Fruit fly (Drosophila melanogaster) whole organism, embryonic: ENCODE data around the gene Cyp310a1.

Source experiments
- ATbp ChIP-seq: fragments of 200-800 bp; sonication (Bioruptor generic); optimal IDR thresholded peaks from 2 replicates; lab custom pipeline; 2017; ENCODE audit warnings: missing biosample characterization, mild to moderate bottlenecking, missing genetic modification characterization, missing genetic modification reagents
- Aef1 ChIP-seq: fragments of 200-800 bp; sonication (Bioruptor generic); IDR thresholded peaks from 3 replicates; pipeline ENCODE4 v1.3.6; 2022; ENCODE audit warnings: missing biosample characterization, missing genetic modification characterization
- CG10274 ChIP-seq: fragments of 200-800 bp; sonication (Bioruptor generic); optimal IDR thresholded peaks from 3 replicates; lab custom pipeline; 2017; ENCODE audit warnings: missing biosample characterization, mild to moderate bottlenecking, missing genetic modification characterization
- CG11398 ChIP-seq: fragments of 200-800 bp; sonication (Bioruptor generic); optimal IDR thresholded peaks from 2 replicates; lab custom pipeline; 2016; ENCODE audit warnings: missing biosample characterization, missing genetic modification characterization
- CG11560 ChIP-seq: fragments of 200-800 bp; sonication (Bioruptor generic); IDR thresholded peaks from 3 replicates; pipeline ENCODE4 v1.3.6; 2022; ENCODE audit warnings: missing biosample characterization, missing genetic modification characterization
- CG11723 ChIP-seq: fragments of 200-800 bp; sonication (Bioruptor generic); optimal IDR thresholded peaks from 2 replicates; lab custom pipeline; 2017; ENCODE audit warnings: missing biosample characterization, mild to moderate bottlenecking, missing genetic modification characterization
- CG12236 ChIP-seq: fragments of 200-800 bp; sonication (Bioruptor generic); optimal IDR thresholded peaks from 2 replicates; lab custom pipeline; 2016; ENCODE audit warnings: missing biosample characterization, missing genetic modification characterization
- CG13287 ChIP-seq: fragments of 200-800 bp; sonication (Bioruptor generic); IDR thresholded peaks from 2 replicates; pipeline ENCODE4 v1.3.6; 2022; ENCODE audit warnings: missing biosample characterization, missing genetic modification characterization; ENCODE audit not compliant: partially characterized antibody
- CG15514 ChIP-seq: fragments of 200-800 bp; sonication (Bioruptor generic); optimal IDR thresholded peaks from 3 replicates; lab custom pipeline; 2017; ENCODE audit warnings: missing biosample characterization, missing genetic modification characterization, mild to moderate bottlenecking, moderate library complexity, missing genetic modification reagents
- CG17802 ChIP-seq: fragments of 200-800 bp; sonication (Bioruptor generic); optimal IDR thresholded peaks from 2 replicates; lab custom pipeline; 2018; ENCODE audit warnings: missing biosample characterization, mild to moderate bottlenecking, missing genetic modification characterization, moderate library complexity
- CG31441 ChIP-seq: fragments of 200-800 bp; sonication (Bioruptor generic); IDR thresholded peaks from 2 replicates; pipeline ENCODE4 v1.3.6; 2022; ENCODE audit warnings: missing biosample characterization, missing genetic modification characterization
- CG4360 ChIP-seq: fragments of 200-800 bp; sonication (Bioruptor generic); IDR thresholded peaks from 2 replicates; pipeline ENCODE4 v1.3.6; 2022; ENCODE audit warnings: missing biosample characterization, missing genetic modification characterization
- CG7372 ChIP-seq: fragments of 200-800 bp; sonication (Bioruptor generic); IDR thresholded peaks from 2 replicates; pipeline ENCODE4 v1.3.6; 2022; ENCODE audit warnings: missing biosample characterization, missing genetic modification characterization
- CG7786 ChIP-seq: fragments of 200-800 bp; sonication (Bioruptor generic); optimal IDR thresholded peaks from 2 replicates; lab custom pipeline; 2016; ENCODE audit warnings: missing biosample characterization, missing genetic modification characterization
- CG7987 ChIP-seq: fragments of 200-800 bp; sonication (Bioruptor generic); optimal IDR thresholded peaks from 2 replicates; lab custom pipeline; 2018; ENCODE audit warnings: missing biosample characterization, mild to moderate bottlenecking, missing genetic modification characterization, moderate library complexity
- CG8478 ChIP-seq: fragments of >200 bp; optimal IDR thresholded peaks from 2 replicates; lab custom pipeline; 2018
- CG9215 ChIP-seq: fragments of 200-800 bp; sonication (Bioruptor generic); IDR thresholded peaks from 2 replicates; pipeline ENCODE4 v1.3.6; 2022; ENCODE audit warnings: missing biosample characterization, missing genetic modification characterization
- Gsc ChIP-seq: fragments of 200-800 bp; sonication (Bioruptor generic); IDR thresholded peaks from 2 replicates; pipeline ENCODE4 v1.3.6; 2022; ENCODE audit warnings: missing biosample characterization, missing genetic modification characterization
- Mes4 ChIP-seq: fragments of 200-800 bp; sonication (Bioruptor generic); optimal IDR thresholded peaks from 2 replicates; lab custom pipeline; 2016; ENCODE audit warnings: missing biosample characterization, missing genetic modification characterization
- Mrtf ChIP-seq: fragments of 200-800 bp; sonication (Bioruptor generic); IDR thresholded peaks from 3 replicates; pipeline ENCODE4 v1.3.6; 2022; ENCODE audit warnings: missing biosample characterization, missing genetic modification characterization
- Myb ChIP-seq: fragments of 200-800 bp; sonication (Bioruptor generic); optimal IDR thresholded peaks from 2 replicates; lab custom pipeline; 2016; ENCODE audit warnings: missing biosample characterization, missing genetic modification characterization
- Poxn ChIP-seq: fragments of 200-800 bp; sonication (Bioruptor generic); IDR thresholded peaks from 2 replicates; pipeline ENCODE4 v1.3.6; 2022; ENCODE audit warnings: missing biosample characterization, missing genetic modification characterization
- Ptx1 ChIP-seq: fragments of 200-800 bp; sonication (Bioruptor generic); IDR thresholded peaks from 2 replicates; pipeline ENCODE4 v1.3.6; 2022; ENCODE audit warnings: missing biosample characterization, missing genetic modification characterization
- abd-A ChIP-seq: fragments of 200-800 bp; sonication (Bioruptor generic); optimal IDR thresholded peaks from 3 replicates; lab custom pipeline; 2019; ENCODE audit warnings: missing biosample characterization, mild to moderate bottlenecking, missing genetic modification characterization, moderate library complexity
- ase ChIP-seq: fragments of 200-800 bp; sonication (Bioruptor generic); IDR thresholded peaks from 3 replicates; pipeline ENCODE4 v1.3.6; 2022; ENCODE audit warnings: missing biosample characterization, missing genetic modification characterization
- ato ChIP-seq: fragments of 200-800 bp; sonication (Bioruptor generic); IDR thresholded peaks from 2 replicates; pipeline ENCODE4 v1.3.6; 2022; ENCODE audit warnings: missing biosample characterization, missing genetic modification characterization; ENCODE audit not compliant: partially characterized antibody
- chinmo ChIP-seq: fragments of 200-800 bp; sonication (Bioruptor generic); IDR thresholded peaks from 4 replicates; pipeline ENCODE4 v1.3.6; 2022; ENCODE audit warnings: missing biosample characterization, missing genetic modification characterization; ENCODE audit not compliant: partially characterized antibody
- danr ChIP-seq: fragments of 200-800 bp; sonication (Bioruptor generic); IDR thresholded peaks from 2 replicates; pipeline ENCODE4 v1.3.6; 2022; ENCODE audit warnings: missing biosample characterization, missing genetic modification characterization
- dmrt99B ChIP-seq: fragments of 200-800 bp; sonication (Bioruptor generic); optimal IDR thresholded peaks from 2 replicates; lab custom pipeline; 2018; ENCODE audit warnings: missing biosample characterization, mild to moderate bottlenecking, missing genetic modification characterization, moderate library complexity
- gcm ChIP-seq: fragments of 200-800 bp; sonication (Bioruptor generic); optimal IDR thresholded peaks from 2 replicates; lab custom pipeline; 2019; ENCODE audit warnings: missing biosample characterization, mild to moderate bottlenecking, missing genetic modification characterization, moderate library complexity
- hb ChIP-seq: fragments of 200-800 bp; sonication (Bioruptor generic); IDR thresholded peaks from 3 replicates; pipeline ENCODE4 v1.3.6; 2022; ENCODE audit warnings: missing biosample characterization, missing genetic modification characterization; ENCODE audit not compliant: partially characterized antibody
- inv ChIP-seq: fragments of 200-800 bp; sonication (Bioruptor generic); IDR thresholded peaks from 2 replicates; pipeline ENCODE4 v1.3.6; 2022; ENCODE audit warnings: missing biosample characterization, missing genetic modification characterization; ENCODE audit not compliant: partially characterized antibody
- mld ChIP-seq: fragments of 200-800 bp; sonication (Bioruptor generic); IDR thresholded peaks from 3 replicates; pipeline ENCODE4 v1.3.6; 2022; ENCODE audit warnings: missing biosample characterization, missing genetic modification characterization; ENCODE audit not compliant: partially characterized antibody
- nau ChIP-seq: fragments of 200-800 bp; sonication (Bioruptor generic); optimal IDR thresholded peaks from 3 replicates; lab custom pipeline; 2017; ENCODE audit warnings: missing biosample characterization, mild to moderate bottlenecking, missing genetic modification characterization, missing genetic modification reagents
- p53 ChIP-seq: fragments of 200-800 bp; sonication (Bioruptor generic); optimal IDR thresholded peaks from 2 replicates; lab custom pipeline; 2016; ENCODE audit warnings: missing biosample characterization, missing genetic modification characterization
- psq ChIP-seq: fragments of 200-800 bp; sonication (Bioruptor generic); optimal IDR thresholded peaks from 2 replicates; lab custom pipeline; 2017; ENCODE audit warnings: missing biosample characterization, missing genetic modification characterization
- ro ChIP-seq: fragments of 200-800 bp; sonication (Bioruptor generic); IDR thresholded peaks from 2 replicates; pipeline ENCODE4 v1.3.6; 2022; ENCODE audit warnings: missing biosample characterization, missing genetic modification characterization
- sc ChIP-seq, 3 experiments: fragments of >200 bp in 2 of 3; fragments of 200-800 bp in 1 of 3; sonication (Bioruptor generic) in 1 of 3; optimal IDR thresholded peaks; 2 replicates in 2 of 3; 3 replicates in 1 of 3; lab custom pipeline; 2017; ENCODE audit warnings: mild to moderate bottlenecking in 1 of 3, missing biosample characterization in 1 of 3, missing genetic modification characterization in 1 of 3, missing genetic modification reagents in 1 of 3
- so ChIP-seq: fragments of 200-800 bp; sonication (Bioruptor generic); IDR thresholded peaks from 3 replicates; pipeline ENCODE4 v1.3.6; 2022; ENCODE audit warnings: missing biosample characterization, missing genetic modification characterization
- sr ChIP-seq: fragments of 200-800 bp; sonication (Bioruptor generic); IDR thresholded peaks from 3 replicates; pipeline ENCODE4 v1.3.6; 2022; ENCODE audit warnings: missing biosample characterization, missing genetic modification characterization
- wdn ChIP-seq: fragments of 200-800 bp; sonication (Bioruptor generic); IDR thresholded peaks from 2 replicates; pipeline ENCODE4 v1.3.6; 2022; ENCODE audit warnings: missing biosample characterization, missing genetic modification characterization
- wek ChIP-seq: fragments of 200-800 bp; sonication (Bioruptor generic); optimal IDR thresholded peaks from 3 replicates; lab custom pipeline; 2018; ENCODE audit warnings: missing biosample characterization, mild to moderate bottlenecking, missing genetic modification characterization, moderate library complexity

Gene Cyp310a1

dm6 chr2L:18676948-18677820 is 24.4 kb upstream of the Cyp310a1 start, which contains the start of the genes Mst36Fa and CG31751 (continued):
- TF ChIP-seq CG4360 (GFP tag; lab: Robert Waterston, UW) (peak; percentile 59), CG9215 (peak; percentile 20; the same call in 1 of the 2 replicates), dmrt99B (tag; lab: Kevin White, UChicago) (peak; percentile 79), Gsc (GFP tag; lab: Robert Waterston, UW) (no peak), danr (GFP tag; lab: Robert Waterston, UW) (peak; percentile 74), p53 (GFP tag; lab: Kevin White, UChicago) (peak; percentile 63), CG12236 (GFP tag; lab: Kevin White, UChicago) (peak; percentile 83), ro (GFP tag; lab: Robert Waterston, UW) (no peak), hb (no peak), CG7987 (peak; percentile 92), Myb (GFP tag; lab: Kevin White, UChicago) (peak; percentile 76), CG11398 (GFP tag; lab: Kevin White, UChicago) (peak; percentile 81), Poxn (GFP tag; lab: Robert Waterston, UW) (no peak), sc (optimal IDR thresholded peaks at IDR 0.05; lab: Kevin White, UChicago) (no peak), sc (GFP tag; optimal IDR thresholded peaks at IDR 0.05; lab: Kevin White, UChicago) (peak; percentile 76), abd-A (tag; lab: Kevin White, UChicago) (no peak), CG7372 (GFP tag; lab: Robert Waterston, UW) (peak; percentile 71), Mes4 (GFP tag; lab: Kevin White, UChicago) (peak; percentile 80), CG31441 (GFP tag; lab: Robert Waterston, UW) (no peak; the same call in 1 of the 2 replicates), CG10274 (GFP tag; lab: Kevin White, UChicago) (peak; percentile 75), CG7786 (GFP tag; lab: Kevin White, UChicago) (peak; percentile 76)
- TF ChIP-seq, all 482 proteins: peak for 349

dm6 chr2L:18674994-18675393 is 22.2 kb upstream of the Cyp310a1 start, which contains the start of gene Mst36Fb:
TSS of gene Mst36Fb (minus strand) at chr2L:18675094.
- TF ChIP-seq Aef1 (GFP tag; lab: Robert Waterston, UW) (no peak), CG13287 (GFP tag; lab: Robert Waterston, UW) (no peak), CG10274 (GFP tag; lab: Kevin White, UChicago) (no peak), so (no peak), CG11723 (GFP tag; lab: Kevin White, UChicago) (no peak), CG8478 (lab: Kevin White, UChicago) (no peak), chinmo (GFP tag; lab: Robert Waterston, UW) (no peak), inv (no peak), wdn (no peak), Ptx1 (GFP tag; lab: Robert Waterston, UW) (no peak), ATbp (GFP tag; lab: Kevin White, UChicago) (no peak), psq (no peak), gcm (no peak)

dm6 chr2L:18673185-18673584 is 20.4 kb upstream of the Cyp310a1 start, which contains the start of gene CG43339:
TSS of gene CG43339 (minus strand) at chr2L:18673285.
- no peak for TF ChIP-seq mld (GFP tag; lab: Robert Waterston, UW)
- TF ChIP-seq ato (GFP tag; lab: Robert Waterston, UW), result no peak
- no peak for TF ChIP-seq wek
- TF ChIP-seq Mrtf (GFP tag; lab: Robert Waterston, UW), result no peak
- no peak for TF ChIP-seq ase (GFP tag; lab: Robert Waterston, UW)
- no peak for TF ChIP-seq nau (GFP tag; lab: Kevin White, UChicago)
- no peak for TF ChIP-seq CG11560 (tag; lab: Robert Waterston, UW)
- TF ChIP-seq CG17802, result no peak
- TF ChIP-seq CG15514 (GFP tag; lab: Kevin White, UChicago), result no peak
- no peak for TF ChIP-seq sr (GFP tag; lab: Robert Waterston, UW)
- TF ChIP-seq, all 482 proteins: peak for 0
